Fruit fly (Drosophila melanogaster): ENCODE results near the gene CG5151.

CG5151 gene

DNA sequence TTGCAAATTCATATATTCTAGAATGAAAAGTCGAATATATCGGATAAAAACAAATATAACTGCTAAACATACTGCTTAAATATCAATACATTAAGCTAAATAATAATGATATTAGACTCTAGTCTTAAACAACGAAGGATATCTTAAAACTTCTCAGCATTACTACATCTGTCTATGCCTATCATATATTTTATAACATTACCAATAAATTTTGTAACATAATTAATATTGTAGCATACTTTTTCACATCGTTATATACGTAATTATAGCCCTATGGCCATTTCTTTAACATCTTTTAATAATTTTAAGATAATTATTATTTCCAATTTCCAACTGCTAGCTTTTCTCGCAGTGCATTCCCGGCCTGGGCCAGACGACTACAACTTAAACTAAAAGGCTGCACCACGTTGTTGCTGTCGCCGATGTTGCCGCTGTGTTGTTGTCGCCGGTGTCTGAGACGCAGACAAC is 8.3 kb upstream of the CG5151 start (continued):
- TF ChIP-seq Nf-YB (GFP tag; optimal IDR thresholded peaks at IDR 0.05) (peak; percentile 12), CG11723 (GFP tag; optimal IDR thresholded peaks at IDR 0.05) (peak; percentile 14), bsh (GFP tag; optimal IDR thresholded peaks at IDR 0.05) (peak; percentile 25 to 40), rib (GFP tag; IDR thresholded peaks at IDR 0.05) (no peak), CG1233 (GFP tag; optimal IDR thresholded peaks at IDR 0.05) (peak; percentile 8), ranshi (GFP tag; IDR thresholded peaks at IDR 0.05) (no peak), cato (GFP tag; optimal IDR thresholded peaks at IDR 0.05; ENCODE audit: borderline replicate concordance) (no peak), Dip2 (GFP tag; IDR thresholded peaks at IDR 0.05) (no peak), Dfd (GFP tag; optimal IDR thresholded peaks at IDR 0.05) (no peak), Oli (tag; optimal IDR thresholded peaks at IDR 0.05) (peak; percentile 59), pita (GFP tag; optimal IDR thresholded peaks at IDR 0.05) (no peak), sqz (GFP tag; optimal IDR thresholded peaks at IDR 0.05) (no peak), odd (GFP tag; optimal IDR thresholded peaks at IDR 0.05) (peak; percentile 31), CG30403 (GFP tag; optimal IDR thresholded peaks at IDR 0.05) (peak; percentile 49), CG11247 (GFP tag; IDR thresholded peaks at IDR 0.05) (no peak), CG14014 (GFP tag; IDR thresholded peaks at IDR 0.05) (no peak), CG5180 (GFP tag; optimal IDR thresholded peaks at IDR 0.05) (peak; percentile 2), az2 (GFP tag; optimal IDR thresholded peaks at IDR 0.05) (peak; percentile 18), Hr3 (GFP tag; optimal IDR thresholded peaks at IDR 0.05) (peak; percentile 43), Med (GFP tag) (peak; percentile 65), Ets65A (GFP tag) (peak; percentile 2), CG10979 (tag; optimal IDR thresholded peaks at IDR 0.05) (peak; percentile 54), CG7786 (GFP tag; optimal IDR thresholded peaks at IDR 0.05) (no peak), sc (optimal IDR thresholded peaks at IDR 0.05) (no peak), sc (GFP tag; optimal IDR thresholded peaks at IDR 0.05) (peak; percentile 33), CG18262 (tag; optimal IDR thresholded peaks at IDR 0.05) (peak; percentile 66), gsb (GFP tag; IDR thresholded peaks at IDR 0.05) (no peak), grau (tag; optimal IDR thresholded peaks at IDR 0.05) (peak; percentile 59), Sin3A (optimal IDR thresholded peaks at IDR 0.05) (no peak), eve (GFP tag; optimal IDR thresholded peaks at IDR 0.05) (peak in 1 of 2 experiments; percentile 40), CG10565 (GFP tag; optimal IDR thresholded peaks at IDR 0.05) (no peak), Nf-YA (GFP tag; IDR thresholded peaks at IDR 0.05) (no peak), CG1602 (GFP tag; optimal IDR thresholded peaks at IDR 0.05) (peak; percentile 19), CG7839 (tag; optimal IDR thresholded peaks at IDR 0.05) (peak; percentile 61), CG31441 (GFP tag; IDR thresholded peaks at IDR 0.05) (peak; percentile 54; the same call in 1 of the 2 replicates), CG8388 (GFP tag; optimal IDR thresholded peaks at IDR 0.05) (peak; percentile 23), Dp (GFP tag; optimal IDR thresholded peaks at IDR 0.05) (no peak), sens (GFP tag) (peak; percentile 35), Gsc (GFP tag; IDR thresholded peaks at IDR 0.05) (no peak), NfI (GFP tag; optimal IDR thresholded peaks at IDR 0.05) (no peak), CG2120 (GFP tag; optimal IDR thresholded peaks at IDR 0.05) (peak; percentile 2), tio (GFP tag; optimal IDR thresholded peaks at IDR 0.05) (peak; percentile 59), Sox100B (GFP tag; optimal IDR thresholded peaks at IDR 0.05) (peak; percentile 59), gem (tag; optimal IDR thresholded peaks at IDR 0.05) (peak; percentile 67), dmrt11E (tag; optimal IDR thresholded peaks at IDR 0.05) (peak; percentile 43), CG12659 (GFP tag; optimal IDR thresholded peaks at IDR 0.05) (peak; percentile 48), CG13424 (tag; optimal IDR thresholded peaks at IDR 0.05) (peak; percentile 54), org-1 (GFP tag; optimal IDR thresholded peaks at IDR 0.05) (peak; percentile 26), CG8924 (tag; optimal IDR thresholded peaks at IDR 0.05) (peak; percentile 46), row (GFP tag; IDR thresholded peaks at IDR 0.05) (peak; percentile 46; the same call in 2 of the 3 replicates), Xbp1 (GFP tag; optimal IDR thresholded peaks at IDR 0.05) (peak; percentile 27), twi (tag; optimal IDR thresholded peaks at IDR 0.05) (peak; percentile 7)
